Fruit fly (Drosophila melanogaster): ENCODE measurements around the gene Gr64c.

The Gr64c gene

DNA sequence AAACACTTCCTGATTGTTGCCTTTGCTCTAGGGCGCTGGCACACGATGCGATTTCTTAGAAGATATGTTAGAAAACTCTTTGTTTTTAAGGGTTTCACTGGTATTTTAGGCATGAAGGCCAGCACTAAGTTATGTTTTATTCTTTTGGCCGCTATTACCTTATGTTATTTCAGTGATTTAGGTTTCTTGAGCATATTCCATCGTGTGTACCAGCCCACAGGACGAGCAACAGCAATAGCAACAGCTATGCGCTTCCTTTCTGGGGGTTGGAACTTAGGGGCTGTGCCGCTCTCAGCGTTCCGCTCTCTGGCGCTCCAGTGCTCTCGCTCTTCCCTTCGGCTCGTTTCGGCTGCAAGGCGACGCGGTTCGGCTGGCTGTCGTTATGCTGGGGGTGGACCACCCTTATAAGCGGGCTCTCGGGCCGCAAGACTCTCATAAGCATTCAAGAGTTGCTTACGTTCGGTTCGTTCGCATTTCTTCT lies 44.9 kb upstream of the Gr64c start, which contains the start of gene scrt (continued):
- peak; percentile 8 for TF ChIP-seq CG9876 (GFP tag; optimal IDR thresholded peaks at IDR 0.05)
- TF ChIP-seq Six4 (GFP tag; optimal IDR thresholded peaks at IDR 0.05): no peak
- no peak for TF ChIP-seq lbe (GFP tag; optimal IDR thresholded peaks at IDR 0.05)
- no peak for TF ChIP-seq CG32772 (GFP tag; IDR thresholded peaks at IDR 0.05)
- no peak for TF ChIP-seq tx (GFP tag; optimal IDR thresholded peaks at IDR 0.05)
- TF ChIP-seq stc (GFP tag; IDR thresholded peaks at IDR 0.05): no peak
- no peak for TF ChIP-seq CG7271 (tag; optimal IDR thresholded peaks at IDR 0.05)
- peak; percentile 90 for TF ChIP-seq sens (GFP tag)
- peak; percentile 1 for TF ChIP-seq CG1529 (GFP tag; optimal IDR thresholded peaks at IDR 0.05)
- TF ChIP-seq cg (GFP tag; optimal IDR thresholded peaks at IDR 0.05): no peak
- TF ChIP-seq ase (GFP tag; IDR thresholded peaks at IDR 0.05): 0 out of 3 replicates have a peak, but pooled peaks have one; percentile 29
- no peak for TF ChIP-seq CG31365 (tag; optimal IDR thresholded peaks at IDR 0.05)
- no peak; the same call in 1 of the 2 replicates for TF ChIP-seq CG5953 (GFP tag; IDR thresholded peaks at IDR 0.05)
- 0 out of 2 replicates have a peak, but pooled peaks have one; percentile 29 for TF ChIP-seq CG9215 (GFP tag; IDR thresholded peaks at IDR 0.05)
- peak; percentile 38 for TF ChIP-seq CG10543 (GFP tag; optimal IDR thresholded peaks at IDR 0.05)
- 0 out of 2 replicates have a peak, but pooled peaks have one; percentile 37 for TF ChIP-seq CG31441 (GFP tag; IDR thresholded peaks at IDR 0.05)
- peak; percentile 57 for TF ChIP-seq CG18599 (GFP tag; optimal IDR thresholded peaks at IDR 0.05)
- TF ChIP-seq stwl (tag; optimal IDR thresholded peaks at IDR 0.05): no peak
- peak; percentile 55; the same call in 1 of the 3 replicates for TF ChIP-seq ci (GFP tag; IDR thresholded peaks at IDR 0.05)
- TF ChIP-seq vvl (GFP tag; IDR thresholded peaks at IDR 0.05): 0 out of 2 replicates have a peak, but pooled peaks have one; percentile 39
- TF ChIP-seq CG10959 (GFP tag; IDR thresholded peaks at IDR 0.05): peak; percentile 59
- TF ChIP-seq Ada2b (GFP tag; IDR thresholded peaks at IDR 0.05): peak; percentile 51
- TF ChIP-seq shn (GFP tag; optimal IDR thresholded peaks at IDR 0.05): peak; percentile 41
- peak; percentile 41 for TF ChIP-seq HLH54F (GFP tag; optimal IDR thresholded peaks at IDR 0.05)
- no peak for TF ChIP-seq Hmx (GFP tag; optimal IDR thresholded peaks at IDR 0.05)
- peak; percentile 67; the same call in 1 of the 2 replicates for TF ChIP-seq CG8765 (GFP tag; IDR thresholded peaks at IDR 0.05)
- TF ChIP-seq CG10431 (GFP tag; optimal IDR thresholded peaks at IDR 0.05): no peak
- TF ChIP-seq NFAT (GFP tag; IDR thresholded peaks at IDR 0.05): no peak
- no peak for TF ChIP-seq CG2678 (tag; optimal IDR thresholded peaks at IDR 0.05)
- TF ChIP-seq CG32532 (GFP tag; IDR thresholded peaks at IDR 0.05): no peak
- no peak for TF ChIP-seq fru (optimal IDR thresholded peaks at IDR 0.05)
- no peak for TF ChIP-seq Sry-δ (GFP tag; optimal IDR thresholded peaks at IDR 0.05)
- no peak for TF ChIP-seq CG15011 (GFP tag; optimal IDR thresholded peaks at IDR 0.05)
- TF ChIP-seq fd96Cb (tag; optimal IDR thresholded peaks at IDR 0.05): peak; percentile 25
- TF ChIP-seq gsb (GFP tag; IDR thresholded peaks at IDR 0.05): no peak
- peak; percentile 26 for TF ChIP-seq CG6765 (GFP tag; optimal IDR thresholded peaks at IDR 0.05)
- TF ChIP-seq CG15073 (GFP tag; optimal IDR thresholded peaks at IDR 0.05): no peak
- no peak for TF ChIP-seq sug (tag; optimal IDR thresholded peaks at IDR 0.05)
- peak; percentile 72 for TF ChIP-seq CG12391 (tag; optimal IDR thresholded peaks at IDR 0.05)
- TF ChIP-seq nmo (GFP tag; optimal IDR thresholded peaks at IDR 0.05): peak; percentile 51
- no peak for TF ChIP-seq CG7786 (GFP tag; optimal IDR thresholded peaks at IDR 0.05)
- no peak for TF ChIP-seq da (GFP tag; optimal IDR thresholded peaks at IDR 0.05)
- no peak for TF ChIP-seq CG2129 (GFP tag; IDR thresholded peaks at IDR 0.05; ENCODE audit: partially characterized antibody)
- TF ChIP-seq Hey (tag; optimal IDR thresholded peaks at IDR 0.05): no peak
- TF ChIP-seq eyg (GFP tag; optimal IDR thresholded peaks at IDR 0.05): no peak
- no peak for TF ChIP-seq Dp (GFP tag; optimal IDR thresholded peaks at IDR 0.05)
- no peak for TF ChIP-seq Asciz (GFP tag; optimal IDR thresholded peaks at IDR 0.05)
- TF ChIP-seq CG8388 (GFP tag; optimal IDR thresholded peaks at IDR 0.05): peak; percentile 3
- TF ChIP-seq CG3407 (GFP tag; optimal IDR thresholded peaks at IDR 0.05): no peak
- no peak for TF ChIP-seq bowl (GFP tag; IDR thresholded peaks at IDR 0.05)
- TF ChIP-seq toy (GFP tag; IDR thresholded peaks at IDR 0.05): no peak
- TF ChIP-seq dimm (GFP tag; IDR thresholded peaks at IDR 0.05): no peak

All from whole organism, embryonic.